Worm (Caenorhabditis elegans) whole organism, mixed stage, embryonic: ENCODE results near the gene srb-12.

Source experiments
- M03D4.4 ChIP-seq: sonication (generic microtip); optimal IDR thresholded peaks from 2 replicates; lab custom pipeline; 2017; ENCODE audit warnings: mild to moderate bottlenecking, missing genetic modification characterization, missing compliant biosample characterization
- bed-3 ChIP-seq: fragments of 200-800 bp; sonication (Bioruptor generic); optimal IDR thresholded peaks from 3 replicates; lab custom pipeline; 2018; ENCODE audit warnings: mild to moderate bottlenecking, missing genetic modification characterization, moderate library complexity, missing compliant biosample characterization
- blmp-1 ChIP-seq: fragments of 150-350 bp; optimal IDR thresholded peaks from 2 replicates; lab custom pipeline; 2014; ENCODE audit warnings: missing biosample characterization, missing genetic modification characterization
- ceh-83 ChIP-seq: fragments of 200-800 bp; sonication (Bioruptor generic); optimal IDR thresholded peaks from 2 replicates; lab custom pipeline; 2018; ENCODE audit warnings: mild to moderate bottlenecking, missing genetic modification characterization, missing compliant biosample characterization
- lsy-2 ChIP-seq: fragments of 150-350 bp; optimal IDR thresholded peaks from 2 replicates; lab custom pipeline; 2014; ENCODE audit warnings: missing biosample characterization, missing genetic modification characterization
- nhr-237 ChIP-seq: fragments of 150-350 bp; optimal IDR thresholded peaks from 2 replicates; lab custom pipeline; 2014; ENCODE audit warnings: missing biosample characterization, missing genetic modification characterization
- nhr-76 ChIP-seq: sonication (generic microtip); optimal IDR thresholded peaks from 2 replicates; lab custom pipeline; 2017; ENCODE audit warnings: missing biosample characterization, missing genetic modification characterization
- pha-4 ChIP-seq: fragments of 150-350 bp; optimal IDR thresholded peaks from 2 replicates; lab custom pipeline; 2018; ENCODE audit warnings: missing biosample characterization, missing genetic modification reagents, missing genetic modification characterization
- sem-2 ChIP-seq: fragments of 200-800 bp; sonication (Bioruptor generic); optimal IDR thresholded peaks from 2 replicates; lab custom pipeline; 2018; ENCODE audit warnings: mild to moderate bottlenecking, missing genetic modification characterization, missing compliant biosample characterization
- snpc-4 ChIP-seq: fragments of 150-350 bp; optimal IDR thresholded peaks from 2 replicates; lab custom pipeline; 2014; ENCODE audit warnings: missing biosample characterization, missing genetic modification characterization
- tbx-8 ChIP-seq: fragments of 200-800 bp; sonication (Bioruptor generic); optimal IDR thresholded peaks from 2 replicates; lab custom pipeline; 2018; ENCODE audit warnings: mild to moderate bottlenecking, missing genetic modification characterization, moderate library complexity, missing compliant biosample characterization
- unc-39 ChIP-seq: fragments of 150-350 bp; optimal IDR thresholded peaks from 2 replicates; lab custom pipeline; 2014; ENCODE audit warnings: missing biosample characterization, missing genetic modification characterization
- ztf-11 ChIP-seq: fragments of 150-350 bp; optimal IDR thresholded peaks from 2 replicates; lab custom pipeline; 2014; ENCODE audit warnings: missing biosample characterization, missing genetic modification characterization

DNA sequence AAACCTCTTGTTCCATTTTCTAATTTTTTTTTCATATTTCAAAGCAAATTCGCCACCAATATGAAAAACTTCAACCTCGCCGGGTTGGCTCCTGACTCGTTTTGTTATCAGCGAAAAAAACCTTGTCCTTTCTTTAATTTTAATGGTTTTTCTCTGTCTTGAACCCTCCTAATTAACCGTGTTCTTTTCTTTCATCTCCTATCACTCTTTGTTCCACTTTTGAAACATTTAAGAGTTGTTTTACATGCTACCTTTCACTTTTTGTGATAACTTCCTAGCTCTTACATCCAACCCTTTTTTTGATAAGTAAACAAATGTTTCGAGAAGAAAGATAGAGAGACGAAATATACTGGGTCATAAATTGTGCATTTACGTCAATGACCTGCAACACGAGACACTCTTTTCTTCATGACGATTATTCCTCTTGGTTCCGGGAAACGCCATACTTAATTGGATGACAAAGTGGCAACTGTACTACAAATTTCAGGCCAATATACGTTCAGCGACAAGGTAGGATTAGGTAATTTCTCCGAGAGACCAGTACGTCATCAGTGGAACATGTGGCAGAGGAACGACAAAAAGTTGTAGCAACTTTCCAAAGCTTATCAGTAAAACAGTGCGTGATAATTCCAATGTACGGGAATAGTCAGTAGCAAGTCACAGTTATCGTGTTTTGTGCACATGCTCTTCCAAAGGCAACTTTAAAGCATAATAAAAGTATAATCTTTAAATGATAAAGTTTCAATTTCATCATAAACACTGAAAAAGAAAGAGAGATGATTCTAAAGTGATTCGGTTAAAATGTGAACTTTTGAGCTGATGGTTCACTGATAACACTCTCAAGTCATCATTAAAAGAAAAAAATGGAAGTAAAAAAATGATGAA is 30.5 kb upstream of the srb-12 start:
- TF ChIP-seq nhr-237 (no peak), sem-2 (GFP tag; lab: Kevin White, UChicago) (no peak), snpc-4 (tag; lab: Kevin White, UChicago) (no peak), unc-39 (no peak), tbx-8 (GFP tag; lab: Kevin White, UChicago) (no peak), nhr-76 (tag; lab: Kevin White, UChicago) (no peak), blmp-1 (tag; lab: Kevin White, UChicago) (no peak), ceh-83 (GFP tag; lab: Kevin White, UChicago) (no peak), lsy-2 (no peak), pha-4 (no peak), bed-3 (no peak), M03D4.4 (no peak), ztf-11 (tag; lab: Kevin White, UChicago) (no peak)
